Worm (Caenorhabditis elegans): ENCODE measurements around the gene hex-3.

- TF ChIP-seq nhr-12 (tag; optimal IDR thresholded peaks at IDR 0.05) (no peak), nhr-25 (tag; optimal IDR thresholded peaks at IDR 0.05) (no peak)
Measured at ce11 chrIII:10807956-10808355, 41.1 kb upstream of the hex-3 start.

Data from whole organism, L3 larva.